Worm (Caenorhabditis elegans): ENCODE data around the gene plc-4.

The plc-4 gene

DNA sequence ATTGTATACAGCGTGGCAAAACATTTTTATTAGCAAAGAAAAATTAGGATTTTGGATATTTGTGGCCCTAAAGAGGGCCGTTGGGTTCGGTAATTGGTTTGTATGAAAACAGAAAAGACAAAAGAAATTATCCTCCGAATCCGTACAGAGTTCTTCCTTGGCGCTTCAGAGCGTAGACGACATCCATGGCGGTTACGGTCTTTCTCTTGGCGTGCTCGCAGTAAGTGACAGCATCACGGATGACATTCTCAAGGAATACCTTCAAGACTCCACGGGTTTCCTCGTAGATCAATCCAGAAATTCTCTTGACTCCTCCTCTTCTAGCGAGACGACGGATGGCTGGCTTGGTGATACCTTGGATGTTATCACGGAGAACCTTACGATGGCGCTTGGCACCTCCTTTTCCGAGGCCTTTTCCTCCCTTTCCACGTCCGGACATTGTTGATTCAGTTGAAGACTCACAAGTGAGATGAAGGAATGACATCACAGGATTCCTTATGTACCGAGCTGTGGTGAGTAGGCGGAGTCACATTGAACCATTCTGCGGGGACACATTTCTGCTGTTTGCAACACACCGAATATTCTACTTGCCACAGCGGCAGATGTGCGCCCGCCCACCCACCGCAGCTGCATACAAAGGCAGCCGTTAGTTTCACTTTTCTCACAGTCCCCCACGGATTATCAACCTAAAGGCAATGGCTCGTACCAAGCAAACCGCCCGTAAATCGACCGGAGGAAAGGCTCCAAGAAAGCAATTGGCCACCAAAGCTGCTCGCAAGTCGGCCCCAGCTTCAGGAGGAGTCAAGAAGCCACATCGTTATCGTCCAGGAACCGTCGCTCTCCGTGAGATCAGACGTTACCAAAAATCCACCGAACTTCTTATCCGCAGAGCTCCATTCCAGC is 24.7 kb downstream of the plc-4 start, which contains the start of the genes his-60 and his-59 (continued):
- TF ChIP-seq pqm-1 (tag; optimal IDR thresholded peaks at IDR 0.05) (no peak), Y116A8C.19 (tag; optimal IDR thresholded peaks at IDR 0.05; ENCODE audit: borderline replicate concordance) (no peak), ets-5 (GFP tag; IDR thresholded peaks at IDR 0.05) (no peak), isw-1 (GFP tag; IDR thresholded peaks at IDR 0.05) (peak; percentile 7; the same call in 1 of the 2 replicates), efl-3 (GFP tag; optimal IDR thresholded peaks at IDR 0.05) (peak; percentile 70), mep-1 (tag; optimal IDR thresholded peaks at IDR 0.05) (peak; percentile 58), nhr-90 (tag; optimal IDR thresholded peaks at IDR 0.05; ENCODE audit: poor library complexity) (peak; percentile 63), skn-1 (tag; optimal IDR thresholded peaks at IDR 0.05) (no peak), ceh-82 (tag; optimal IDR thresholded peaks at IDR 0.05) (no peak), elt-3 (tag; optimal IDR thresholded peaks at IDR 0.05) (no peak), C04F5.9 (tag; optimal IDR thresholded peaks at IDR 0.05) (no peak), mef-2 (tag; optimal IDR thresholded peaks at IDR 0.05) (no peak), sptf-1 (tag; optimal IDR thresholded peaks at IDR 0.05) (no peak), efl-1 (optimal IDR thresholded peaks at IDR 0.05) (peak; percentile 8 to 28), efl-1 (GFP tag; optimal IDR thresholded peaks at IDR 0.05 in 1 of 2) (no peak), hlh-17 (GFP tag; optimal IDR thresholded peaks at IDR 0.05; ENCODE audit: borderline replicate concordance) (no peak), mdl-1 (tag; optimal IDR thresholded peaks at IDR 0.05) (no peak), lin-15B (tag; optimal IDR thresholded peaks at IDR 0.05) (no peak), nhr-12 (tag; optimal IDR thresholded peaks at IDR 0.05) (no peak), lin-13 (GFP tag; optimal IDR thresholded peaks at IDR 0.05) (no peak), rnt-1 (tag; optimal IDR thresholded peaks at IDR 0.05) (peak; percentile 31), lin-39 (tag; optimal IDR thresholded peaks at IDR 0.05) (peak; percentile 36), elt-2 (tag; optimal IDR thresholded peaks at IDR 0.05) (no peak), ztf-11 (tag; optimal IDR thresholded peaks at IDR 0.05) (peak in 1 of 2 experiments; percentile 93), lsy-2 (tag; optimal IDR thresholded peaks at IDR 0.05) (no peak), fkh-8 (tag; optimal IDR thresholded peaks at IDR 0.05) (no peak), C34B4.2 (tag; optimal IDR thresholded peaks at IDR 0.05) (no peak), dsc-1 (tag; optimal IDR thresholded peaks at IDR 0.05) (no peak), nhr-11 (tag; optimal IDR thresholded peaks at IDR 0.05) (no peak), dpl-1 (GFP tag; optimal IDR thresholded peaks at IDR 0.05) (no peak), ces-1 (GFP tag; optimal IDR thresholded peaks at IDR 0.05) (no peak), grh-1 (GFP tag; IDR thresholded peaks at IDR 0.05) (peak; percentile 47; the same call in 1 of the 2 replicates), pag-3 (tag; optimal IDR thresholded peaks at IDR 0.05; ENCODE audit: borderline replicate concordance, insufficient read depth) (no peak), hpl-2 (GFP tag; optimal IDR thresholded peaks at IDR 0.05) (no peak), snu-23 (GFP tag; optimal IDR thresholded peaks at IDR 0.05) (peak; percentile 55), sup-37 (GFP tag; optimal IDR thresholded peaks at IDR 0.05) (no peak), hlh-4 (tag; optimal IDR thresholded peaks at IDR 0.05) (no peak)

DNA sequence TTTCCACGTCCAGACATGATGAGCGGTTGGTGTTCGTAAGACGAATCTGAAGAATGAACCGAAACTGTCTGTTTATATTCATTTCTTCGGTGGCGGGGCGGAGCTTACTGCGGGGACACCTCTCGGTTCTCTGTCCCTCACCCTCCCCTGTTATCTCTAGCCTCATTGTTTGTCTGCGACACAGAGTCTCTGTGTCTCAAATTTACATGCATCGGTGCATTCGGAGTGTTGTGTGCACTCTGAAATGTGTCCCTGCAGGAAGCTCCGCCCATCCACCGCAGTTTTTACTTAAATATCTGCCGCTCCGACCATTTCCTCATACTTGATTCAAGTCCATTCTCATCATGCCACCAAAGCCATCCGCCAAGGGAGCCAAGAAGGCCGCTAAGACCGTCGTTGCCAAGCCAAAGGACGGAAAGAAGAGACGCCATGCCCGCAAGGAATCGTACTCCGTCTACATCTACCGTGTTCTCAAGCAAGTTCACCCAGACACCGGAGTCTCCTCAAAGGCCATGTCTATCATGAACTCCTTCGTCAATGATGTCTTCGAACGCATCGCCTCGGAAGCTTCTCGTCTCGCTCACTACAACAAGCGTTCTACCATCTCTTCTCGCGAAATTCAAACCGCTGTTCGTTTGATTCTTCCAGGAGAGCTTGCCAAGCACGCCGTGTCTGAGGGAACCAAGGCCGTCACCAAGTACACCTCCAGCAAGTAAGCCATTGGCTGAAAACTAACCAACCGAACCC is 26.1 kb downstream of the plc-4 start, which contains the start of the genes his-61 and his-62:
Gene his-61, minus strand, starts transcription at position 17 of the 747 bp plus-strand sequence.
Gene his-62, plus strand, starts transcription at position 345 of the 747 bp plus-strand sequence.
- TF ChIP-seq dpl-1 (GFP tag; optimal IDR thresholded peaks at IDR 0.05) (peak in 2 of 3 experiments; percentile 27 to 45), aha-1 (tag; optimal IDR thresholded peaks at IDR 0.05) (no peak), fos-1 (tag; optimal IDR thresholded peaks at IDR 0.05) (no peak), nhr-28 (tag; optimal IDR thresholded peaks at IDR 0.05) (no peak), efl-1 (optimal IDR thresholded peaks at IDR 0.05) (peak; percentile 45), efl-1 (GFP tag; optimal IDR thresholded peaks at IDR 0.05 in 1 of 2) (peak in 1 of 2 experiments; percentile 57), tlp-1 (tag; optimal IDR thresholded peaks at IDR 0.05) (no peak), isw-1 (GFP tag; IDR thresholded peaks at IDR 0.05) (peak; percentile 38; the same call in 1 of the 2 replicates), elt-3 (tag; optimal IDR thresholded peaks at IDR 0.05) (no peak), zag-1 (tag; optimal IDR thresholded peaks at IDR 0.05) (no peak), nhr-12 (tag; optimal IDR thresholded peaks at IDR 0.05) (no peak), hlh-4 (tag; optimal IDR thresholded peaks at IDR 0.05) (no peak), mef-2 (tag; optimal IDR thresholded peaks at IDR 0.05) (no peak), aly-2 (tag; optimal IDR thresholded peaks at IDR 0.05) (no peak), irx-1 (tag; optimal IDR thresholded peaks at IDR 0.05) (no peak), alr-1 (tag; optimal IDR thresholded peaks at IDR 0.05; ENCODE audit: borderline replicate concordance) (no peak), nhr-20 (tag; optimal IDR thresholded peaks at IDR 0.05) (peak; percentile 37), lin-13 (GFP tag; optimal IDR thresholded peaks at IDR 0.05) (no peak), sptf-1 (tag; optimal IDR thresholded peaks at IDR 0.05) (no peak), unc-62 (GFP tag; optimal IDR thresholded peaks at IDR 0.05) (no peak), lin-15B (tag; optimal IDR thresholded peaks at IDR 0.05) (no peak), elt-2 (tag; optimal IDR thresholded peaks at IDR 0.05) (no peak), efl-3 (GFP tag; optimal IDR thresholded peaks at IDR 0.05) (peak; percentile 13)

Measured in whole organism, L1 larva.